Fruit fly (Drosophila melanogaster): ENCODE data around the gene hoip.

The hoip gene

DNA sequence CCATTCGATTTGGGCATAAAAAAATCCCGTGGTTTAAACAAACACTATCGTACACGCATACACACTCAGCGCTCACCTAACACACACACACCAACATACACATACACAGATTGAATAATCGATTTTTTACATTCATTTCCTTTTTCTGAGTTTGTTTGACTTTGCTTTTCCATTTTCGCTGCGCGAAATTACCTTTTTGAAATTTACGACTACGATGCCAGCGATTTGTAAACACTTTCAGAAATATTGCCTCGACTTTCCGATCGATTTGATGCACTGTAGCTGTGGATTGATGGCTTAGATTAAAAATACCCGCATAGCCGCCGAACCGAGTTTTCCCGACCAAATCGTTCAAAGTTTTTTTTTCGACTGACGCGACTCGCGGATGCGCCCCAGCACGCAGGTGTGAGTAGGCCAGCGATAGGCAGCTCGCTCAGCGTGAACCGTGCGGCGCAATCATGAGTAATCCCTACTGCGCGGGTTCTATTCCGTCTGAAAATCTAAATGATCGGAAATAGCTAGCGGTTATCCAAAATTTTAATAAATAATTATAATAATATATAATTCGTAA lies 583 bp upstream of the hoip start, which contains the start of gene Pka-C1 (continued):
- peak; percentile 18; the same call in 1 of the 2 replicates for TF ChIP-seq inv (GFP tag; IDR thresholded peaks at IDR 0.05; ENCODE audit: partially characterized antibody)
- TF ChIP-seq Nf-YA (GFP tag; IDR thresholded peaks at IDR 0.05), result no peak
- no peak for TF ChIP-seq crc (GFP tag; optimal IDR thresholded peaks at IDR 0.05)
- peak in 1 of 2 experiments; percentile 4 for TF ChIP-seq dpn (GFP tag; optimal IDR thresholded peaks at IDR 0.05)
- no peak for TF ChIP-seq gsb-n (tag; optimal IDR thresholded peaks at IDR 0.05)
- peak; percentile 61; the same call in 2 of the 3 replicates for TF ChIP-seq knrl (GFP tag; IDR thresholded peaks at IDR 0.05; ENCODE audit: partially characterized antibody)
- TF ChIP-seq CG13775 (GFP tag; optimal IDR thresholded peaks at IDR 0.05), result peak; percentile 16
- TF ChIP-seq Fer3 (tag; optimal IDR thresholded peaks at IDR 0.05), result no peak
- TF ChIP-seq CG7357 (GFP tag; IDR thresholded peaks at IDR 0.05), result no peak
- TF ChIP-seq CG9932 (GFP tag; IDR thresholded peaks at IDR 0.05), result peak; percentile 58; the same call in 1 of the 2 replicates
- TF ChIP-seq BtbVII (GFP tag; optimal IDR thresholded peaks at IDR 0.05), result no peak
- no peak for TF ChIP-seq tgo (GFP tag; IDR thresholded peaks at IDR 0.05)
- no peak for TF ChIP-seq ash1 (GFP tag; optimal IDR thresholded peaks at IDR 0.05)
- peak; percentile 94 for TF ChIP-seq gfzf (GFP tag; optimal IDR thresholded peaks at IDR 0.05)
- TF ChIP-seq Blimp-1 (GFP tag; optimal IDR thresholded peaks at IDR 0.05), result no peak
- TF ChIP-seq CG1024 (GFP tag; IDR thresholded peaks at IDR 0.05), result peak; percentile 37; the same call in 1 of the 2 replicates
- TF ChIP-seq CG10979 (tag; optimal IDR thresholded peaks at IDR 0.05), result no peak
- no peak for TF ChIP-seq pros (GFP tag; optimal IDR thresholded peaks at IDR 0.05)
- TF ChIP-seq Oaz (GFP tag; IDR thresholded peaks at IDR 0.05), result 0 out of 2 replicates have a peak, but pooled peaks have one; percentile 5
- TF ChIP-seq CG12219 (GFP tag; optimal IDR thresholded peaks at IDR 0.05), result no peak
- TF ChIP-seq ind (GFP tag; optimal IDR thresholded peaks at IDR 0.05), result no peak
- no peak for TF ChIP-seq CG18262 (tag; optimal IDR thresholded peaks at IDR 0.05)
- TF ChIP-seq mld (GFP tag; IDR thresholded peaks at IDR 0.05; ENCODE audit: partially characterized antibody), result peak; percentile 29; the same call in 1 of the 3 replicates
- peak; percentile 58 for TF ChIP-seq Adf1 (GFP tag; IDR thresholded peaks at IDR 0.05)
- TF ChIP-seq Sry-β (GFP tag; optimal IDR thresholded peaks at IDR 0.05), result peak; percentile 11
- TF ChIP-seq CG16863 (GFP tag; optimal IDR thresholded peaks at IDR 0.05), result no peak
- TF ChIP-seq CkIIα-i1 (GFP tag; IDR thresholded peaks at IDR 0.05), result no peak
- TF ChIP-seq CG8290 (GFP tag; optimal IDR thresholded peaks at IDR 0.05), result no peak
- TF ChIP-seq CG8290 (tag; optimal IDR thresholded peaks at IDR 0.05), result peak in 1 of 2 experiments; percentile 77
- no peak for TF ChIP-seq hth (optimal IDR thresholded peaks at IDR 0.05)
- TF ChIP-seq ems (GFP tag; optimal IDR thresholded peaks at IDR 0.05), result no peak
- TF ChIP-seq CG42726 (GFP tag; IDR thresholded peaks at IDR 0.05; ENCODE audit: partially characterized antibody), result peak; percentile 86
- TF ChIP-seq wor (GFP tag; IDR thresholded peaks at IDR 0.05), result no peak
- no peak for TF ChIP-seq CG6813 (GFP tag; optimal IDR thresholded peaks at IDR 0.05)
- TF ChIP-seq Hr51 (GFP tag; optimal IDR thresholded peaks at IDR 0.05), result no peak
- no peak for TF ChIP-seq schlank (tag; optimal IDR thresholded peaks at IDR 0.05)
- TF ChIP-seq Deaf1 (tag; optimal IDR thresholded peaks at IDR 0.05), result peak; percentile 59
- TF ChIP-seq chn (GFP tag; optimal IDR thresholded peaks at IDR 0.05), result no peak
- TF ChIP-seq Hsf (GFP tag; optimal IDR thresholded peaks at IDR 0.05), result no peak
- TF ChIP-seq CG13624 (GFP tag; optimal IDR thresholded peaks at IDR 0.05), result no peak
- TF ChIP-seq CG4328 (GFP tag; optimal IDR thresholded peaks at IDR 0.05), result no peak
- no peak for TF ChIP-seq al (GFP tag; IDR thresholded peaks at IDR 0.05)
- TF ChIP-seq CG7839 (tag; optimal IDR thresholded peaks at IDR 0.05), result peak; percentile 11
- TF ChIP-seq CG8924 (tag; optimal IDR thresholded peaks at IDR 0.05), result peak; percentile 17
- peak; percentile 72 for TF ChIP-seq CG3847 (GFP tag; IDR thresholded peaks at IDR 0.05)
- no peak for TF ChIP-seq fd3F (GFP tag; optimal IDR thresholded peaks at IDR 0.05)
- no peak for TF ChIP-seq disco-r (GFP tag; optimal IDR thresholded peaks at IDR 0.05)
- TF ChIP-seq Rx (GFP tag; IDR thresholded peaks at IDR 0.05), result peak; percentile 17; the same call in 1 of the 2 replicates
- TF ChIP-seq CG31224 (GFP tag; IDR thresholded peaks at IDR 0.05), result no peak
- peak; percentile 30 for TF ChIP-seq dmrt99B (tag; optimal IDR thresholded peaks at IDR 0.05)

Data from whole organism, embryonic.